Fruit fly (Drosophila melanogaster): ENCODE measurements around the gene xit.

xit gene

dm6 chrX:6820703-6821102 lies at the start of gene xit, which contains the start of gene Nf-YC (continued):
- TF ChIP-seq tna (GFP tag; IDR thresholded peaks at IDR 0.05; ENCODE audit: partially characterized antibody) (peak; percentile 54; the same call in 1 of the 2 replicates), CG18764 (GFP tag; optimal IDR thresholded peaks at IDR 0.05) (no peak), CG14667 (GFP tag; IDR thresholded peaks at IDR 0.05) (no peak), BEAF-32 (GFP tag; optimal IDR thresholded peaks at IDR 0.05) (peak; percentile 70), CG2712 (tag; optimal IDR thresholded peaks at IDR 0.05) (no peak), her (GFP tag; optimal IDR thresholded peaks at IDR 0.05) (no peak), CHES-1-like (GFP tag; optimal IDR thresholded peaks at IDR 0.05) (peak; percentile 50), MESR4 (GFP tag; optimal IDR thresholded peaks at IDR 0.05) (peak; percentile 89), CG17186 (GFP tag; optimal IDR thresholded peaks at IDR 0.05) (peak; percentile 76), CG13624 (GFP tag; optimal IDR thresholded peaks at IDR 0.05) (peak; percentile 39), crp (GFP tag; optimal IDR thresholded peaks at IDR 0.05) (peak in 1 of 2 experiments; percentile 69), Rx (GFP tag; IDR thresholded peaks at IDR 0.05) (no peak), kah (GFP tag; optimal IDR thresholded peaks at IDR 0.05) (no peak), CG3163 (GFP tag; optimal IDR thresholded peaks at IDR 0.05) (no peak), az2 (GFP tag; optimal IDR thresholded peaks at IDR 0.05) (no peak), pfk (GFP tag; optimal IDR thresholded peaks at IDR 0.05) (no peak), CG17829 (tag; optimal IDR thresholded peaks at IDR 0.05) (peak; percentile 26), danr (GFP tag; IDR thresholded peaks at IDR 0.05) (no peak), aop (GFP tag; IDR thresholded peaks at IDR 0.05) (no peak), CG5180 (GFP tag; optimal IDR thresholded peaks at IDR 0.05) (no peak), Sin3A (optimal IDR thresholded peaks at IDR 0.05) (peak; percentile 53), CG9932 (GFP tag; IDR thresholded peaks at IDR 0.05) (peak; percentile 69), CG6791 (GFP tag; IDR thresholded peaks at IDR 0.05; ENCODE audit: partially characterized antibody) (0 out of 3 replicates have a peak, but pooled peaks have one; percentile 62), CG34224 (GFP tag; IDR thresholded peaks at IDR 0.05; ENCODE audit: partially characterized antibody) (peak; percentile 63; the same call in 2 of the 3 replicates), Bgb (GFP tag; IDR thresholded peaks at IDR 0.05; ENCODE audit: partially characterized antibody) (peak; percentile 67), knrl (GFP tag; IDR thresholded peaks at IDR 0.05; ENCODE audit: partially characterized antibody) (peak; percentile 62), TFAM (GFP tag; optimal IDR thresholded peaks at IDR 0.05) (no peak), YL-1 (GFP tag; optimal IDR thresholded peaks at IDR 0.05) (peak; percentile 87), Ets97D (GFP tag; optimal IDR thresholded peaks at IDR 0.05) (peak; percentile 40), otp (GFP tag; IDR thresholded peaks at IDR 0.05) (0 out of 3 replicates have a peak, but pooled peaks have one; percentile 4), Lim3 (GFP tag; IDR thresholded peaks at IDR 0.05) (no peak), nerfin-1 (tag; optimal IDR thresholded peaks at IDR 0.05) (peak; percentile 30), Elba2 (GFP tag; optimal IDR thresholded peaks at IDR 0.05) (peak; percentile 40), NFAT (GFP tag; IDR thresholded peaks at IDR 0.05) (no peak), hth (optimal IDR thresholded peaks at IDR 0.05) (no peak), Asciz (GFP tag; optimal IDR thresholded peaks at IDR 0.05) (no peak), sna (GFP tag; IDR thresholded peaks at IDR 0.05; ENCODE audit: partially characterized antibody) (peak; percentile 36; the same call in 1 of the 2 replicates), HmgD (GFP tag; optimal IDR thresholded peaks at IDR 0.05) (peak; percentile 36), vnd (GFP tag; IDR thresholded peaks at IDR 0.05; ENCODE audit: partially characterized antibody) (peak; percentile 43; the same call in 1 of the 3 replicates), kni (GFP tag; optimal IDR thresholded peaks at IDR 0.05) (no peak), CG6854 (GFP tag; optimal IDR thresholded peaks at IDR 0.05) (no peak), mam (GFP tag; optimal IDR thresholded peaks at IDR 0.05) (peak; percentile 33), Tbp (GFP tag; optimal IDR thresholded peaks at IDR 0.05) (no peak), Dfd (GFP tag; optimal IDR thresholded peaks at IDR 0.05) (no peak), ssp (GFP tag; IDR thresholded peaks at IDR 0.05) (peak; percentile 91), Eip74EF (GFP tag; optimal IDR thresholded peaks at IDR 0.05) (no peak), prd (optimal IDR thresholded peaks at IDR 0.05) (no peak), prd (GFP tag; IDR thresholded peaks at IDR 0.05) (0 out of 3 replicates have a peak, but pooled peaks have one; percentile 17), CG42726 (GFP tag; IDR thresholded peaks at IDR 0.05; ENCODE audit: partially characterized antibody) (peak; percentile 54; the same call in 1 of the 2 replicates), pzg (GFP tag; optimal IDR thresholded peaks at IDR 0.05) (peak; percentile 95)
